Worm (Caenorhabditis elegans) whole organism, L4 larva: ENCODE data around the gene C16D9.5.

ENCODE experiments used
- D1046.2 ChIP-seq: fragments of 200-800 bp; sonication (Bioruptor generic); IDR thresholded peaks from 2 replicates; pipeline ENCODE4 v1.3.6; 2022; ENCODE audit warnings: missing genetic modification characterization, missing compliant biosample characterization
- F26F4.8 ChIP-seq: fragments of 200-800 bp; sonication (Bioruptor generic); conservative IDR thresholded peaks from 2 replicates; pipeline ENCODE4 v1.3.6; 2022; ENCODE audit warnings: missing genetic modification characterization, missing compliant biosample characterization
- F44E2.7 ChIP-seq: fragments of 200-800 bp; sonication (Bioruptor generic); IDR thresholded peaks from 2 replicates; pipeline ENCODE4 v2.1.2; 2022; ENCODE audit warnings: missing genetic modification characterization, missing compliant biosample characterization
- F49E8.2 ChIP-seq: sonication (generic microtip); optimal IDR thresholded peaks from 2 replicates; lab custom pipeline; 2016; ENCODE audit warnings: missing compliant biosample characterization, mild to moderate bottlenecking, missing genetic modification characterization, borderline replicate concordance
- R02D3.7 ChIP-seq: fragments of 150-350 bp; sonication (generic microtip); optimal IDR thresholded peaks from 3 replicates; lab custom pipeline; 2014; ENCODE audit warnings: missing biosample characterization, missing genetic modification characterization
- T26A8.4 ChIP-seq: fragments of 200-800 bp; sonication (Bioruptor generic); IDR thresholded peaks from 2 replicates; pipeline ENCODE4 v1.3.6; 2022; ENCODE audit warnings: missing genetic modification characterization, missing compliant biosample characterization
- Y48G9A.11 ChIP-seq: fragments of 200-800 bp; sonication (Bioruptor generic); IDR thresholded peaks from 2 replicates; pipeline ENCODE4 v1.3.6; 2022; ENCODE audit warnings: missing genetic modification reagents, missing genetic modification characterization, missing compliant biosample characterization
- Y75B8A.6 ChIP-seq: fragments of 200-800 bp; sonication (Bioruptor generic); IDR thresholded peaks from 2 replicates; pipeline ENCODE4 v1.3.6; 2022; ENCODE audit warnings: missing genetic modification reagents, missing genetic modification characterization, missing compliant biosample characterization
- ZK337.2 ChIP-seq: fragments of 200-800 bp; sonication (Bioruptor generic); IDR thresholded peaks from 2 replicates; pipeline ENCODE4 v1.3.6; 2022; ENCODE audit warnings: missing genetic modification reagents, missing genetic modification characterization, missing compliant biosample characterization
- aha-1 ChIP-seq: fragments of 150-350 bp; peaks from one replicate; lab custom pipeline; 2014; ENCODE audit warnings: missing biosample characterization, missing genetic modification characterization
- arid-1 ChIP-seq: fragments of 200-800 bp; sonication (Bioruptor generic); conservative IDR thresholded peaks from 2 replicates; pipeline ENCODE4 v1.3.6; 2022; ENCODE audit warnings: missing genetic modification reagents, missing genetic modification characterization, missing compliant biosample characterization
- ceh-20 ChIP-seq: fragments of 200-800 bp; sonication (Bioruptor generic); IDR thresholded peaks from 2 replicates; pipeline ENCODE4 v1.3.6; 2022; ENCODE audit warnings: missing genetic modification reagents, missing genetic modification characterization, missing compliant biosample characterization
- ceh-44 ChIP-seq: fragments of 200-800 bp; sonication (Bioruptor generic); IDR thresholded peaks from 2 replicates; pipeline ENCODE4 v1.3.6; 2022; ENCODE audit warnings: missing genetic modification reagents, missing genetic modification characterization, missing compliant biosample characterization
- cey-2 ChIP-seq: sonication (generic microtip); optimal IDR thresholded peaks from 3 replicates; lab custom pipeline; 2017; ENCODE audit warnings: missing genetic modification characterization, mild to moderate bottlenecking, missing compliant biosample characterization, antibody characterized with exemption, borderline replicate concordance; ENCODE audit not compliant: insufficient read depth
- ctbp-1 ChIP-seq: fragments of 200-800 bp; sonication (Bioruptor generic); IDR thresholded peaks from 2 replicates; pipeline ENCODE4 v1.3.6; 2022; ENCODE audit warnings: missing genetic modification reagents, missing genetic modification characterization, missing compliant biosample characterization
- daf-16 ChIP-seq, 3 experiments: sonication (generic microtip); optimal IDR thresholded peaks; 2 replicates each; lab custom pipeline; 2016 to 2017; ENCODE audit warnings: missing genetic modification characterization in 3 of 3, missing genetic modification reagents in 3 of 3, mild to moderate bottlenecking in 2 of 3, missing compliant biosample characterization in 2 of 3, missing biosample characterization in 1 of 3, moderate library complexity in 1 of 3
- daf-19 ChIP-seq: fragments of 200-800 bp; sonication (Bioruptor generic); conservative IDR thresholded peaks from 2 replicates; pipeline ENCODE4 v1.3.6; 2022; ENCODE audit warnings: missing genetic modification characterization, missing compliant biosample characterization
- dmd-6 ChIP-seq: fragments of 200-800 bp; sonication (Bioruptor generic); IDR thresholded peaks from 2 replicates; pipeline ENCODE4 v1.3.6; 2022; ENCODE audit warnings: missing genetic modification reagents, missing genetic modification characterization, missing compliant biosample characterization
- dmd-8 ChIP-seq: fragments of 200-800 bp; sonication (Bioruptor generic); IDR thresholded peaks from 2 replicates; pipeline ENCODE4 v1.3.6; 2022; ENCODE audit warnings: missing genetic modification characterization, missing compliant biosample characterization
- duxl-1 ChIP-seq: sonication (generic microtip); optimal IDR thresholded peaks from 2 replicates; lab custom pipeline; 2016; ENCODE audit warnings: mild to moderate bottlenecking, missing genetic modification characterization, moderate library complexity, missing compliant biosample characterization; ENCODE audit not compliant: poor library complexity
- dve-1 ChIP-seq: sonication (generic microtip); optimal IDR thresholded peaks from 2 replicates; lab custom pipeline; 2017; ENCODE audit warnings: antibody characterized with exemption, mild to moderate bottlenecking, missing genetic modification characterization, missing compliant biosample characterization; ENCODE audit not compliant: insufficient read depth
- egl-27 ChIP-seq: sonication (generic microtip); optimal IDR thresholded peaks from 3 replicates; lab custom pipeline; 2017; ENCODE audit warnings: missing biosample characterization, missing genetic modification reagents, missing genetic modification characterization
- egl-43 ChIP-seq: fragments of 200-800 bp; sonication (Bioruptor generic); IDR thresholded peaks from 2 replicates; pipeline ENCODE4 v1.3.6; 2022; ENCODE audit warnings: missing genetic modification reagents, missing genetic modification characterization, missing compliant biosample characterization
- fkh-10 ChIP-seq: fragments of 150-350 bp; optimal IDR thresholded peaks from 2 replicates; lab custom pipeline; 2014; ENCODE audit warnings: missing biosample characterization, missing genetic modification reagents, missing genetic modification characterization
- hlh-30 ChIP-seq: sonication (generic microtip); optimal IDR thresholded peaks from 2 replicates; lab custom pipeline; 2017; ENCODE audit warnings: antibody characterized with exemption, mild to moderate bottlenecking, missing genetic modification characterization, missing compliant biosample characterization; ENCODE audit not compliant: insufficient read depth
- hmg-1.1 ChIP-seq: fragments of 200-800 bp; sonication (Bioruptor generic); IDR thresholded peaks from 2 replicates; pipeline ENCODE4 v1.3.6; 2022; ENCODE audit warnings: missing genetic modification reagents, missing genetic modification characterization, missing compliant biosample characterization
- lim-7 ChIP-seq: fragments of 200-800 bp; sonication (Bioruptor generic); IDR thresholded peaks from 2 replicates; pipeline ENCODE4 v1.3.6; 2022; ENCODE audit warnings: missing genetic modification characterization, missing compliant biosample characterization
- lin-13 ChIP-seq: fragments of 150-350 bp; optimal IDR thresholded peaks from 2 replicates; lab custom pipeline; 2014; ENCODE audit warnings: missing biosample characterization, missing genetic modification reagents, missing genetic modification characterization
- lin-15B ChIP-seq: fragments of 150-350 bp; sonication (generic microtip); optimal IDR thresholded peaks from 3 replicates; lab custom pipeline; 2014; ENCODE audit warnings: missing biosample characterization, missing genetic modification characterization
- madf-5 ChIP-seq, 2 experiments: fragments of 200-800 bp; sonication (Bioruptor generic); IDR thresholded peaks; 2 replicates each; pipeline ENCODE4 v1.3.6; 2022; ENCODE audit warnings: missing compliant biosample characterization in 2 of 2, missing genetic modification characterization in 2 of 2
- madf-9 ChIP-seq: fragments of 200-800 bp; sonication (Bioruptor generic); conservative IDR thresholded peaks from 2 replicates; pipeline ENCODE4 v1.3.6; 2022; ENCODE audit warnings: missing genetic modification reagents, missing genetic modification characterization, missing compliant biosample characterization
- mdt-29 ChIP-seq: fragments of 200-800 bp; sonication (Bioruptor generic); IDR thresholded peaks from 2 replicates; pipeline ENCODE4 v1.3.6; 2022; ENCODE audit warnings: missing genetic modification reagents, missing genetic modification characterization, missing compliant biosample characterization
- mes-2 ChIP-seq: sonication (generic microtip); optimal IDR thresholded peaks from 2 replicates; lab custom pipeline; 2016; ENCODE audit warnings: missing genotype, mild to moderate bottlenecking, missing genetic modification characterization, missing compliant biosample characterization; ENCODE audit not compliant: poor library complexity, severe bottlenecking
- mxl-2 ChIP-seq: fragments of 200-800 bp; sonication (Bioruptor generic); conservative IDR thresholded peaks from 2 replicates; pipeline ENCODE4 v1.3.6; 2022; ENCODE audit warnings: missing genetic modification reagents, missing genetic modification characterization, missing compliant biosample characterization
- mxl-3 ChIP-seq: fragments of 200-800 bp; sonication (Bioruptor generic); optimal IDR thresholded peaks from 2 replicates; lab custom pipeline; 2018; ENCODE audit warnings: mild to moderate bottlenecking, missing genetic modification characterization, missing compliant biosample characterization
- nhr-41 ChIP-seq: fragments of 200-800 bp; sonication (Bioruptor generic); IDR thresholded peaks from 2 replicates; pipeline ENCODE4 v1.3.6; 2022; ENCODE audit warnings: missing genetic modification reagents, missing genetic modification characterization, missing compliant biosample characterization
- nhr-42 ChIP-seq: fragments of 200-800 bp; sonication (Bioruptor generic); IDR thresholded peaks from 2 replicates; pipeline ENCODE4 v1.3.6; 2022; ENCODE audit warnings: missing genetic modification characterization, missing compliant biosample characterization
- nhr-6 ChIP-seq: fragments of 150-350 bp; optimal IDR thresholded peaks from 2 replicates; lab custom pipeline; 2014; ENCODE audit warnings: missing biosample characterization, missing genetic modification characterization
- nhr-76 ChIP-seq: fragments of 150-350 bp; optimal IDR thresholded peaks from 2 replicates; lab custom pipeline; 2014; ENCODE audit warnings: missing biosample characterization, missing genetic modification characterization
- nhr-77 ChIP-seq: fragments of 150-350 bp; optimal IDR thresholded peaks from 2 replicates; lab custom pipeline; 2014; ENCODE audit warnings: missing biosample characterization, missing genetic modification characterization
- snpc-1.2 ChIP-seq: fragments of 200-800 bp; sonication (Bioruptor generic); IDR thresholded peaks from 2 replicates; pipeline ENCODE4 v1.3.6; 2022; ENCODE audit warnings: missing genetic modification reagents, missing genetic modification characterization, missing compliant biosample characterization
- snpc-4 ChIP-seq: fragments of 150-350 bp; optimal IDR thresholded peaks from 2 replicates; lab custom pipeline; 2014; ENCODE audit warnings: missing biosample characterization, missing genetic modification characterization
- tag-97 ChIP-seq: fragments of 200-800 bp; sonication (Bioruptor generic); IDR thresholded peaks from 2 replicates; pipeline ENCODE4 v1.3.6; 2022; ENCODE audit warnings: missing genetic modification characterization, missing compliant biosample characterization
- tra-1 ChIP-seq: fragments of 200-800 bp; sonication (Bioruptor generic); IDR thresholded peaks from 2 replicates; pipeline ENCODE4 v1.3.6; 2022; ENCODE audit warnings: missing genetic modification reagents, missing genetic modification characterization, missing compliant biosample characterization
- vab-7 ChIP-seq: fragments of 200-800 bp; sonication (Bioruptor generic); IDR thresholded peaks from 2 replicates; pipeline ENCODE4 v1.3.6; 2022; ENCODE audit warnings: missing genetic modification reagents, missing genetic modification characterization, missing compliant biosample characterization
- zfp-3 ChIP-seq: fragments of 200-800 bp; sonication (Bioruptor generic); conservative IDR thresholded peaks from 2 replicates; pipeline ENCODE4 v1.3.6; 2022; ENCODE audit warnings: missing genetic modification reagents, missing genetic modification characterization, missing compliant biosample characterization

The C16D9.5 gene

DNA sequence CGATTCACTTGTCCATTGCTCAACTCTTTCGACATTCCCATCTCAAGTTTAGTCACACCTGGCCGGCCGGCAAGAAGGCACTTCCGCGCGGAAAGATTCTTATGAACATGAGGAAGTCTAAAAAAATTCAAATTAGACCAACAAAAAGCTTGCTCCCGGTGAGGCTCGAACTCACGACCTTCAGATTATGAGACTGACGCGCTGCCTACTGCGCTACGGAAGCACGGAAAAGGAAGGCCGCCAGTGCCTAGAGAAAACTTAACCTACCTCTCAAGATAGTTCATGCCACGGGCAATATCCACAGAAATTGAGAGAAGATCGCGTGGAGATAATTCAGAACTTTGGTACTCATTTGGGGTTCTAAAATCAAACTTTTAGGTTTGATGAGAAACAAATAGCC lies 15.3 kb downstream of the C16D9.5 start:
- 0 out of 2 replicates have a peak, but pooled peaks have one; percentile 54 for TF ChIP-seq tra-1 (GFP tag; lab: Robert Waterston, UW)
- TF ChIP-seq duxl-1 (tag; lab: Kevin White, UChicago): peak; percentile 6
- TF ChIP-seq madf-5 (GFP tag; IDR thresholded peaks at IDR 0.05; lab: Robert Waterston, UW): 0 out of 4 replicates have a peak, but pooled peaks have one; percentile 38
- TF ChIP-seq dmd-6 (GFP tag; lab: Robert Waterston, UW): peak; percentile 52
- no peak for TF ChIP-seq daf-16 (GFP tag; optimal IDR thresholded peaks at IDR 0.05; lab: Kevin White, UChicago)
- peak; percentile 33 for TF ChIP-seq daf-16 (tag; optimal IDR thresholded peaks at IDR 0.05; lab: Kevin White, UChicago)
- peak; percentile 0 for TF ChIP-seq hlh-30 (tag; lab: Kevin White, UChicago)
- TF ChIP-seq dmd-8 (GFP tag; lab: Robert Waterston, UW): 0 out of 2 replicates have a peak, but pooled peaks have one; percentile 32
- 0 out of 2 replicates have a peak, but pooled peaks have one; percentile 29 for TF ChIP-seq hmg-1.1 (GFP tag; lab: Robert Waterston, UW)
- TF ChIP-seq egl-43 (GFP tag; lab: Robert Waterston, UW): peak; percentile 75
- TF ChIP-seq ZK337.2 (GFP tag; lab: Robert Waterston, UW): peak; percentile 26; the same call in 1 of the 2 replicates
- TF ChIP-seq mxl-2: no peak
- peak; percentile 60; the same call in 1 of the 2 replicates for TF ChIP-seq vab-7 (GFP tag; lab: Robert Waterston, UW)
- TF ChIP-seq nhr-41: no peak
- TF ChIP-seq snpc-4: peak; percentile 55
- TF ChIP-seq tag-97 (GFP tag; lab: Robert Waterston, UW): no peak
- TF ChIP-seq ceh-44 (GFP tag; lab: Robert Waterston, UW): peak; percentile 53; the same call in 1 of the 2 replicates
- TF ChIP-seq snpc-1.2 (GFP tag; lab: Robert Waterston, UW): peak; percentile 32; the same call in 1 of the 2 replicates
- peak; percentile 64 for TF ChIP-seq mes-2
- TF ChIP-seq F49E8.2: no peak
- 0 out of 2 replicates have a peak, but pooled peaks have one; percentile 35 for TF ChIP-seq madf-9
- TF ChIP-seq F26F4.8 (GFP tag; lab: Robert Waterston, UW): 0 out of 2 replicates have a peak, but pooled peaks have one; percentile 21
- TF ChIP-seq lim-7: peak; percentile 77
- no peak for TF ChIP-seq nhr-76
- TF ChIP-seq aha-1 (tag; lab: Kevin White, UChicago): peak; percentile 54
- TF ChIP-seq T26A8.4 (GFP tag; lab: Robert Waterston, UW): peak; percentile 47; the same call in 1 of the 2 replicates
- peak; percentile 18 for TF ChIP-seq mxl-3 (GFP tag; lab: Kevin White, UChicago)
- TF ChIP-seq Y48G9A.11: no peak

DNA sequence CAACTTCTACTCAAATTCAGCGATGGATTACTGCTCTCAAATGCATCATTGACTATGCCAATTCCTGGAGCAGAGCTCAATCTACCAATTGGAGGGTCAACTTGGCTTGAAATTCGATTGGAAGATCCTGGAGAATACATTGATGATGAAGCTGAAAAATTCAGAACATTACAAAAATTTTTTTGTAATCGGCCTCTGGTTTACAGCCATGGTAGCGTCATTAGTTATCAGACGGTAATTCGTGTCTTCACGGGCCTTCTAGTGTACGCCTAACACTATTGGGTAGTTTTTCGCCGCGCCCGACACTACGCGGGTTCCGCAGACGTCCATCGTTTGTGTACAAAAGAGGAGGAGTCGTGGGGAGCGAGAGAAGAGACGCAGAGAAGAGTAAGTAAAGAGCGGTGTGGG lies 16.6 kb downstream of the C16D9.5 start:
- TF ChIP-seq dmd-8 (GFP tag; lab: Robert Waterston, UW) (no peak), tag-97 (GFP tag; lab: Robert Waterston, UW) (no peak), tra-1 (GFP tag; lab: Robert Waterston, UW) (peak; percentile 83), zfp-3 (GFP tag; lab: Robert Waterston, UW) (no peak), nhr-6 (tag; lab: Kevin White, UChicago) (peak; percentile 65), nhr-42 (GFP tag; lab: Robert Waterston, UW) (peak; percentile 47), nhr-76 (no peak), R02D3.7 (no peak), madf-5 (GFP tag; IDR thresholded peaks at IDR 0.05; lab: Robert Waterston, UW) (no peak), ctbp-1 (peak; percentile 66; the same call in 1 of the 2 replicates), F44E2.7 (no peak), cey-2 (tag; lab: Kevin White, UChicago) (no peak), madf-9 (0 out of 2 replicates have a peak, but pooled peaks have one; percentile 10), egl-27 (tag; lab: Kevin White, UChicago) (no peak), fkh-10 (GFP tag; lab: Kevin White, UChicago) (no peak), lin-13 (peak; percentile 78), F26F4.8 (GFP tag; lab: Robert Waterston, UW) (no peak), dve-1 (tag; lab: Kevin White, UChicago) (peak; percentile 92), D1046.2 (GFP tag; lab: Robert Waterston, UW) (no peak), lin-15B (no peak), F49E8.2 (peak; percentile 97), mdt-29 (GFP tag; lab: Robert Waterston, UW) (peak; percentile 70), daf-19 (peak; percentile 71; the same call in 1 of the 2 replicates), ceh-20 (GFP tag; lab: Robert Waterston, UW) (no peak), Y75B8A.6 (GFP tag; lab: Robert Waterston, UW) (no peak), ZK337.2 (GFP tag; lab: Robert Waterston, UW) (no peak), arid-1 (GFP tag; lab: Robert Waterston, UW) (peak; percentile 70; the same call in 1 of the 2 replicates), duxl-1 (tag; lab: Kevin White, UChicago) (peak; percentile 92), nhr-77 (peak; percentile 54), aha-1 (tag; lab: Kevin White, UChicago) (no peak)
